Worm (Caenorhabditis elegans) whole organism, young adult: ENCODE measurements around the gene grl-23.

ENCODE experiments used
- F49E8.2 ChIP-seq: sonication (generic microtip); optimal IDR thresholded peaks from 3 replicates; lab custom pipeline; 2017; ENCODE audit warnings: missing genetic modification characterization, mild to moderate bottlenecking, missing compliant biosample characterization, antibody characterized with exemption, moderate library complexity; ENCODE audit not compliant: insufficient read depth
- ama-1 ChIP-seq, 3 experiments: fragments of 150-350 bp in 1 of 3; sonication (generic microtip) in 2 of 3; optimal IDR thresholded peaks; 2 replicates each; lab custom pipeline; 2014 to 2018; ENCODE audit warnings: missing biosample characterization in 2 of 3, missing genetic modification characterization in 2 of 3, missing genetic modification reagents in 2 of 3
- atf-7 ChIP-seq: sonication (generic microtip); optimal IDR thresholded peaks from 2 replicates; lab custom pipeline; 2017; ENCODE audit warnings: mild to moderate bottlenecking, missing genetic modification characterization, missing compliant biosample characterization
- dpl-1 ChIP-seq: fragments of 150-350 bp; optimal IDR thresholded peaks from 2 replicates; lab custom pipeline; 2014; ENCODE audit warnings: missing biosample characterization, missing genetic modification reagents, missing genetic modification characterization
- gei-17 ChIP-seq: fragments of 200-800 bp; sonication (Bioruptor generic); optimal IDR thresholded peaks from 2 replicates; lab custom pipeline; 2018; ENCODE audit warnings: mild to moderate bottlenecking, missing genetic modification characterization, missing compliant biosample characterization
- nfya-1 ChIP-seq: sonication (generic microtip); optimal IDR thresholded peaks from 2 replicates; lab custom pipeline; 2017; ENCODE audit warnings: antibody characterized with exemption, missing compliant biosample characterization, missing genetic modification characterization, borderline replicate concordance; ENCODE audit not compliant: insufficient read depth
- snpc-4 ChIP-seq, 5 experiments: fragments of 150-350 bp in 1 of 5; sonication (generic microtip) in 4 of 5; optimal IDR thresholded peaks; 2 replicates each; lab custom pipeline; 2014 to 2018; ENCODE audit warnings: missing genetic modification characterization in 5 of 5, missing biosample characterization in 3 of 5, antibody characterized with exemption in 2 of 5, mild to moderate bottlenecking in 2 of 5, missing compliant biosample characterization in 2 of 5, missing genotype in 2 of 5, moderate library complexity in 2 of 5, missing genetic modification reagents in 1 of 5

- TF ChIP-seq F49E8.2 (tag; lab: Kevin White, UChicago), result no peak
- TF ChIP-seq gei-17 (GFP tag; lab: Kevin White, UChicago), result no peak
- no peak for TF ChIP-seq snpc-4 (GFP tag; optimal IDR thresholded peaks at IDR 0.05; lab: Kevin White, UChicago)
- TF ChIP-seq snpc-4 (tag; optimal IDR thresholded peaks at IDR 0.05; lab: Kevin White, UChicago), result no peak
- TF ChIP-seq nfya-1, result no peak
- no peak for TF ChIP-seq dpl-1 (GFP tag; lab: Kevin White, UChicago)
- no peak for TF ChIP-seq ama-1 (optimal IDR thresholded peaks at IDR 0.05; lab: Kevin White, UChicago)
- no peak for TF ChIP-seq ama-1 (GFP tag; optimal IDR thresholded peaks at IDR 0.05; lab: Kevin White, UChicago)
- no peak for TF ChIP-seq atf-7
Measured at ce11 chrV:12553286-12553725, 23.4 kb downstream of the grl-23 start.
